Fruit fly (Drosophila melanogaster) whole organism, prepupa: Measurements from ENCODE around the gene Spg7.
A peak's percentile ranks its signal among the peaks of the same experiment; 100 is the strongest.

Experiments used
- CG10631 ChIP-seq: fragments of 200-800 bp; sonication (Bioruptor generic); optimal IDR thresholded peaks from 2 replicates; lab custom pipeline; 2016; ENCODE audit warnings: missing biosample characterization, missing genetic modification characterization
- CG6163 ChIP-seq: fragments of 200-800 bp; sonication (Bioruptor generic); IDR thresholded peaks from 3 replicates; pipeline ENCODE4 v1.3.6; 2022; ENCODE audit warnings: missing biosample characterization, missing genetic modification characterization
- CG6854 ChIP-seq: fragments of 200-800 bp; sonication (Bioruptor generic); optimal IDR thresholded peaks from 2 replicates; lab custom pipeline; 2017; ENCODE audit warnings: missing biosample characterization, mild to moderate bottlenecking, missing genetic modification characterization
- CG7368 ChIP-seq: fragments of 200-800 bp; sonication (Bioruptor generic); optimal IDR thresholded peaks from 3 replicates; lab custom pipeline; 2016; ENCODE audit warnings: missing biosample characterization, missing genetic modification characterization
- dsx ChIP-seq: fragments of 200-800 bp; optimal IDR thresholded peaks from 3 replicates; lab custom pipeline; 2019; ENCODE audit warnings: missing biosample characterization, mild to moderate bottlenecking, missing genetic modification characterization, moderate library complexity; ENCODE audit not compliant: poor library complexity, severe bottlenecking
- pdm3 ChIP-seq: fragments of 200-800 bp; sonication (Bioruptor generic); optimal IDR thresholded peaks from 3 replicates; lab custom pipeline; 2016; ENCODE audit warnings: missing biosample characterization, missing genetic modification characterization
- svp ChIP-seq: fragments of 200-800 bp; sonication (Bioruptor generic); peaks from one replicate; lab custom pipeline; 2016; ENCODE audit warnings: missing biosample characterization, missing genetic modification characterization

- TF ChIP-seq svp (no peak), CG6163 (GFP tag; lab: Robert Waterston, UW) (peak; percentile 71), CG7368 (GFP tag; lab: Kevin White, UChicago) (peak; percentile 37), CG10631 (GFP tag; lab: Kevin White, UChicago) (no peak), CG6854 (GFP tag; lab: Kevin White, UChicago) (no peak), pdm3 (GFP tag; lab: Kevin White, UChicago) (no peak), dsx (no peak)
Observed at dm6 chrX:2708156-2708734, 10.2 kb upstream of the Spg7 start, which contains the start of gene CG2681.
